Worm (Caenorhabditis elegans): ENCODE results near the gene ent-2.

DNA sequence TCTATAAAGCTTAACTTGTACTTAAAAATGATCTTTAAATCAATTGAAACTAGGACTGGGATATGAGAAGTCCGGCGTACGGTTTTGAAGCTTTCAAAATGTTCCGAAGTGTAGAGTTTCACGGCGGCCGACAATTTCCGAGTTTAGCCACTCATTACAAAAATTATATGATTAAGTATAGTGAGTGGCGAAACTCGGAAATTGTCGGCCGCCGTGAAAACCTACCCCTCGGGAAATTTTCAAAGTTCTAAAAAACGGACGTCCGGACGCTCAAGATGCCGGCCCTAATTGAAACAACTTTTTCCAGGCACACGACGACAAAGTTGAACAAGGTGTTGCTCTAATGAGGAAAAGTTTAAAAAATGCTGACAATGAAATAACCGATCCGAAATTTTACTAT lies 15.7 kb upstream of the ent-2 start:
- no peak for TF ChIP-seq tbx-2 (tag; optimal IDR thresholded peaks at IDR 0.05)
- TF ChIP-seq mec-3 (tag; optimal IDR thresholded peaks at IDR 0.05; ENCODE audit: borderline replicate concordance), result no peak
- TF ChIP-seq fkh-6 (tag; optimal IDR thresholded peaks at IDR 0.05), result no peak
- no peak for TF ChIP-seq che-1 (tag; optimal IDR thresholded peaks at IDR 0.05)
- no peak for TF ChIP-seq pha-4 (tag; optimal IDR thresholded peaks at IDR 0.05)
- TF ChIP-seq sox-2 (GFP tag; IDR thresholded peaks at IDR 0.05), result no peak
- TF ChIP-seq rnt-1 (tag; optimal IDR thresholded peaks at IDR 0.05), result no peak
- no peak for TF ChIP-seq sdc-2 (tag; optimal IDR thresholded peaks at IDR 0.05)
- no peak for TF ChIP-seq fkh-10 (GFP tag; optimal IDR thresholded peaks at IDR 0.05)
- TF ChIP-seq ceh-30 (tag; optimal IDR thresholded peaks at IDR 0.05), result no peak
- TF ChIP-seq ceh-31 (tag; optimal IDR thresholded peaks at IDR 0.05), result no peak
- no peak for TF ChIP-seq ceh-14 (tag; optimal IDR thresholded peaks at IDR 0.05)

Measured in whole organism, late embryonic.